Fruit fly (Drosophila melanogaster) whole organism, embryonic: ENCODE results near the gene CG13982.

Experiments used
- CG12155 ChIP-seq: fragments of 200-800 bp; sonication (Bioruptor generic); optimal IDR thresholded peaks from 3 replicates; lab custom pipeline; 2016; ENCODE audit warnings: missing biosample characterization, missing genetic modification characterization
- CG12659 ChIP-seq: fragments of 200-800 bp; sonication (Bioruptor generic); optimal IDR thresholded peaks from 3 replicates; lab custom pipeline; 2017; ENCODE audit warnings: mild to moderate bottlenecking, missing biosample characterization, missing genetic modification reagents, missing genetic modification characterization
- CG13287 ChIP-seq: fragments of 200-800 bp; sonication (Bioruptor generic); IDR thresholded peaks from 2 replicates; pipeline ENCODE4 v1.3.6; 2022; ENCODE audit warnings: missing biosample characterization, missing genetic modification characterization; ENCODE audit not compliant: partially characterized antibody
- CG13296 ChIP-seq: fragments of 200-800 bp; sonication (Bioruptor generic); optimal IDR thresholded peaks from 3 replicates; lab custom pipeline; 2018; ENCODE audit warnings: missing biosample characterization, mild to moderate bottlenecking, missing genetic modification characterization
- CG13894 ChIP-seq: fragments of 200-800 bp; sonication (Bioruptor generic); optimal IDR thresholded peaks from 3 replicates; lab custom pipeline; 2018; ENCODE audit warnings: missing biosample characterization, mild to moderate bottlenecking, missing genetic modification characterization, moderate library complexity
- CG15479 ChIP-seq: fragments of 200-800 bp; sonication (Bioruptor generic); optimal IDR thresholded peaks from 3 replicates; lab custom pipeline; 2019; ENCODE audit warnings: missing biosample characterization, mild to moderate bottlenecking, missing genetic modification characterization, moderate library complexity
- CG16815 ChIP-seq: fragments of 200-800 bp; sonication (Bioruptor generic); optimal IDR thresholded peaks from 3 replicates; lab custom pipeline; 2017; ENCODE audit warnings: missing biosample characterization, mild to moderate bottlenecking, missing genetic modification characterization
- CG18619 ChIP-seq: fragments of 200-800 bp; sonication (Bioruptor generic); optimal IDR thresholded peaks from 3 replicates; lab custom pipeline; 2017; ENCODE audit warnings: missing biosample characterization, mild to moderate bottlenecking, missing genetic modification characterization
- CG2202 ChIP-seq: fragments of 200-800 bp; sonication (Bioruptor generic); optimal IDR thresholded peaks from 2 replicates; lab custom pipeline; 2018; ENCODE audit warnings: missing biosample characterization, mild to moderate bottlenecking, missing genetic modification characterization
- CG2712 ChIP-seq: fragments of 200-800 bp; optimal IDR thresholded peaks from 3 replicates; lab custom pipeline; 2019; ENCODE audit warnings: missing biosample characterization, mild to moderate bottlenecking, missing genetic modification characterization, moderate library complexity
- CG30020 ChIP-seq: fragments of 200-800 bp; optimal IDR thresholded peaks from 2 replicates; lab custom pipeline; 2019; ENCODE audit warnings: missing biosample characterization, mild to moderate bottlenecking, missing genetic modification characterization, moderate library complexity
- CG30431 ChIP-seq: fragments of 200-800 bp; sonication (Bioruptor generic); optimal IDR thresholded peaks from 2 replicates; lab custom pipeline; 2017; ENCODE audit warnings: missing biosample characterization, missing genetic modification characterization
- CG3995 ChIP-seq: fragments of 200-800 bp; sonication (Bioruptor generic); optimal IDR thresholded peaks from 3 replicates; lab custom pipeline; 2016; ENCODE audit warnings: missing biosample characterization, missing genetic modification characterization
- CG43689 ChIP-seq: fragments of 200-800 bp; sonication (Bioruptor generic); IDR thresholded peaks from 2 replicates; pipeline ENCODE4 v1.3.6; 2022; ENCODE audit warnings: missing biosample characterization, missing genetic modification characterization
- CG5245 ChIP-seq: fragments of 200-800 bp; sonication (Bioruptor generic); optimal IDR thresholded peaks from 3 replicates; lab custom pipeline; 2016; ENCODE audit warnings: missing biosample characterization, missing genetic modification characterization
- CG6654 ChIP-seq: fragments of 200-800 bp; sonication (Bioruptor generic); optimal IDR thresholded peaks from 2 replicates; lab custom pipeline; 2017; ENCODE audit warnings: missing biosample characterization, mild to moderate bottlenecking, missing genetic modification characterization
- CG6683 ChIP-seq: fragments of 200-800 bp; sonication (Bioruptor generic); optimal IDR thresholded peaks from 2 replicates; lab custom pipeline; 2017; ENCODE audit warnings: missing biosample characterization, mild to moderate bottlenecking, missing genetic modification characterization, missing genetic modification reagents
- CG8089 ChIP-seq: fragments of 200-800 bp; sonication (Bioruptor generic); optimal IDR thresholded peaks from 3 replicates; lab custom pipeline; 2016; ENCODE audit warnings: missing biosample characterization, missing genetic modification characterization
- CG9437 ChIP-seq: fragments of 200-800 bp; sonication (Bioruptor generic); optimal IDR thresholded peaks from 2 replicates; lab custom pipeline; 2018; ENCODE audit warnings: missing biosample characterization, mild to moderate bottlenecking, missing genetic modification characterization
- Dek ChIP-seq: fragments of 200-800 bp; sonication (Bioruptor generic); optimal IDR thresholded peaks from 3 replicates; lab custom pipeline; 2019; ENCODE audit warnings: missing biosample characterization, mild to moderate bottlenecking, missing genetic modification characterization, moderate library complexity
- Dip2 ChIP-seq: fragments of 200-800 bp; sonication (Bioruptor generic); IDR thresholded peaks from 2 replicates; pipeline ENCODE4 v1.3.6; 2022; ENCODE audit warnings: missing biosample characterization, missing genetic modification characterization
- Doc2 ChIP-seq: fragments of 200-800 bp; sonication (Bioruptor generic); IDR thresholded peaks from 2 replicates; pipeline ENCODE4 v1.3.6; 2022; ENCODE audit warnings: missing biosample characterization, missing genetic modification characterization
- MBD-R2 ChIP-seq: fragments of 200-800 bp; sonication (Bioruptor generic); IDR thresholded peaks from 2 replicates; pipeline ENCODE4 v1.3.6; 2022; ENCODE audit warnings: missing biosample characterization, missing genetic modification characterization
- Med ChIP-seq: fragments of 200-800 bp; sonication (Bioruptor generic); peaks from one replicate; lab custom pipeline; 2016; ENCODE audit warnings: missing biosample characterization, missing genetic modification characterization, mild to moderate bottlenecking, inconsistent platforms, moderate library complexity
- Myb ChIP-seq: fragments of 200-800 bp; sonication (Bioruptor generic); optimal IDR thresholded peaks from 2 replicates; lab custom pipeline; 2016; ENCODE audit warnings: missing biosample characterization, missing genetic modification characterization
- NC2β ChIP-seq: fragments of 200-800 bp; sonication (Bioruptor generic); optimal IDR thresholded peaks from 2 replicates; lab custom pipeline; 2016; ENCODE audit warnings: missing biosample characterization, missing genetic modification characterization
- Scr ChIP-seq: fragments of 200-800 bp; sonication (Bioruptor generic); IDR thresholded peaks from 2 replicates; pipeline ENCODE4 v1.3.6; 2022; ENCODE audit warnings: missing biosample characterization, missing genetic modification characterization; ENCODE audit not compliant: partially characterized antibody
- Sox100B ChIP-seq: fragments of 200-800 bp; sonication (Bioruptor generic); optimal IDR thresholded peaks from 3 replicates; lab custom pipeline; 2018; ENCODE audit warnings: missing biosample characterization, mild to moderate bottlenecking, missing genetic modification characterization
- YL-1 ChIP-seq: fragments of 200-800 bp; sonication (Bioruptor generic); optimal IDR thresholded peaks from 3 replicates; lab custom pipeline; 2017; ENCODE audit warnings: missing biosample characterization, mild to moderate bottlenecking, missing genetic modification characterization
- ab ChIP-seq: fragments of 200-800 bp; sonication (Bioruptor generic); optimal IDR thresholded peaks from 2 replicates; lab custom pipeline; 2016; ENCODE audit warnings: missing biosample characterization, missing genetic modification characterization
- bbx ChIP-seq: fragments of 200-800 bp; sonication (Bioruptor generic); IDR thresholded peaks from 2 replicates; pipeline ENCODE4 v1.3.6; 2022; ENCODE audit warnings: missing biosample characterization, missing genetic modification characterization; ENCODE audit not compliant: partially characterized antibody
- chif ChIP-seq, 2 experiments: fragments of 200-800 bp; sonication (Bioruptor generic); optimal IDR thresholded peaks; 3 replicates each; lab custom pipeline; 2016; ENCODE audit warnings: missing biosample characterization in 2 of 2, missing genetic modification characterization in 2 of 2
- chm ChIP-seq: fragments of 200-800 bp; sonication (Bioruptor generic); IDR thresholded peaks from 2 replicates; pipeline ENCODE4 v1.3.6; 2022; ENCODE audit warnings: missing biosample characterization, missing genetic modification characterization
- chn ChIP-seq: fragments of 200-800 bp; sonication (Bioruptor generic); optimal IDR thresholded peaks from 2 replicates; lab custom pipeline; 2016; ENCODE audit warnings: missing biosample characterization, missing genetic modification characterization
- danr ChIP-seq: fragments of 200-800 bp; sonication (Bioruptor generic); IDR thresholded peaks from 2 replicates; pipeline ENCODE4 v1.3.6; 2022; ENCODE audit warnings: missing biosample characterization, missing genetic modification characterization
- dm ChIP-seq: fragments of 200-800 bp; sonication (Bioruptor generic); optimal IDR thresholded peaks from 3 replicates; lab custom pipeline; 2016; ENCODE audit warnings: missing biosample characterization, missing genetic modification characterization
- dmrt11E ChIP-seq: fragments of 200-800 bp; sonication (Bioruptor generic); optimal IDR thresholded peaks from 3 replicates; lab custom pipeline; 2018; ENCODE audit warnings: missing biosample characterization, mild to moderate bottlenecking, missing genetic modification characterization, moderate library complexity
- gsb ChIP-seq: fragments of 200-800 bp; sonication (Bioruptor generic); IDR thresholded peaks from 2 replicates; pipeline ENCODE4 v1.3.6; 2022; ENCODE audit warnings: missing biosample characterization, missing genetic modification characterization
- ind ChIP-seq: fragments of 200-800 bp; sonication (Bioruptor generic); optimal IDR thresholded peaks from 3 replicates; lab custom pipeline; 2016; ENCODE audit warnings: missing biosample characterization, missing genetic modification characterization
- lbe ChIP-seq: fragments of 200-800 bp; sonication (Bioruptor generic); optimal IDR thresholded peaks from 2 replicates; lab custom pipeline; 2016; ENCODE audit warnings: missing biosample characterization, mild to moderate bottlenecking, missing genetic modification characterization
- salm ChIP-seq: fragments of 200-800 bp; sonication (Bioruptor generic); optimal IDR thresholded peaks from 2 replicates; lab custom pipeline; 2018; ENCODE audit warnings: missing biosample characterization, mild to moderate bottlenecking, missing genetic modification characterization
- sima ChIP-seq: fragments of 200-800 bp; sonication (Bioruptor generic); optimal IDR thresholded peaks from 2 replicates; lab custom pipeline; 2016; ENCODE audit warnings: missing biosample characterization, missing genetic modification characterization
- slp2 ChIP-seq: fragments of 200-800 bp; sonication (Bioruptor generic); optimal IDR thresholded peaks from 2 replicates; lab custom pipeline; 2016; ENCODE audit warnings: missing biosample characterization, missing genetic modification characterization
- sna ChIP-seq: fragments of 200-800 bp; sonication (Bioruptor generic); IDR thresholded peaks from 2 replicates; pipeline ENCODE4 v1.3.6; 2022; ENCODE audit warnings: missing biosample characterization, missing genetic modification characterization; ENCODE audit not compliant: partially characterized antibody
- sqz ChIP-seq: fragments of 200-800 bp; sonication (Bioruptor generic); optimal IDR thresholded peaks from 3 replicates; lab custom pipeline; 2018; ENCODE audit warnings: missing biosample characterization, mild to moderate bottlenecking, missing genetic modification characterization
- tio ChIP-seq: fragments of 200-800 bp; sonication (Bioruptor generic); optimal IDR thresholded peaks from 2 replicates; lab custom pipeline; 2017; ENCODE audit warnings: missing biosample characterization, missing genetic modification characterization, inconsistent platforms
- tll ChIP-seq, 2 experiments: fragments of 200-800 bp in 1 of 2; fragments of >200 bp in 1 of 2; sonication (Bioruptor generic) in 1 of 2; optimal IDR thresholded peaks; 2 replicates each; lab custom pipeline; 2017 to 2019; ENCODE audit warnings: missing biosample characterization in 2 of 2, missing genetic modification characterization in 2 of 2, mild to moderate bottlenecking in 1 of 2, moderate library complexity in 1 of 2
- twi ChIP-seq: fragments of 200-800 bp; optimal IDR thresholded peaks from 2 replicates; lab custom pipeline; 2019; ENCODE audit warnings: missing biosample characterization, mild to moderate bottlenecking, missing genetic modification characterization, moderate library complexity
- unpg ChIP-seq: fragments of 200-800 bp; sonication (Bioruptor generic); optimal IDR thresholded peaks from 3 replicates; lab custom pipeline; 2018; ENCODE audit warnings: missing biosample characterization, mild to moderate bottlenecking, missing genetic modification characterization, moderate library complexity
- yki ChIP-seq: fragments of >200 bp; optimal IDR thresholded peaks from 3 replicates; lab custom pipeline; 2018

Gene CG13982

dm6 chr2L:6455955-6456599 is 44.0 kb downstream of the CG13982 start, which contains the start of gene frj (continued):
- TF ChIP-seq CG6654 (GFP tag; lab: Kevin White, UChicago) = peak; percentile 9
- TF ChIP-seq CG30431 (GFP tag; lab: Kevin White, UChicago) = peak; percentile 51
- peak; percentile 82 for TF ChIP-seq CG12659
- peak; percentile 55 for TF ChIP-seq chn (GFP tag; lab: Kevin White, UChicago)
- TF ChIP-seq lbe = peak; percentile 52
- TF ChIP-seq danr (GFP tag; lab: Robert Waterston, UW) = no peak
- peak; percentile 61 for TF ChIP-seq CG16815 (GFP tag; lab: Kevin White, UChicago)
- no peak for TF ChIP-seq Doc2 (GFP tag; lab: Robert Waterston, UW)
- no peak for TF ChIP-seq CG43689 (GFP tag; lab: Robert Waterston, UW)
- TF ChIP-seq CG2712 (tag; lab: Kevin White, UChicago) = peak; percentile 72
- TF ChIP-seq Sox100B (GFP tag; lab: Kevin White, UChicago) = no peak
- TF ChIP-seq ind (GFP tag; lab: Kevin White, UChicago) = peak; percentile 73
- peak; percentile 4 for TF ChIP-seq CG13296 (GFP tag; lab: Kevin White, UChicago)
- peak; percentile 93 for TF ChIP-seq Med
- TF ChIP-seq dm (GFP tag; lab: Kevin White, UChicago) = peak; percentile 65
- no peak for TF ChIP-seq yki (lab: Kevin White, UChicago)
- no peak for TF ChIP-seq CG15479
- TF ChIP-seq chm (GFP tag; lab: Robert Waterston, UW) = no peak
- TF ChIP-seq tio = no peak
- no peak for TF ChIP-seq sqz (GFP tag; lab: Kevin White, UChicago)
- TF ChIP-seq CG6683 (GFP tag; lab: Kevin White, UChicago) = no peak
- peak; percentile 45 for TF ChIP-seq CG12155 (GFP tag; lab: Kevin White, UChicago)
- peak; percentile 56 for TF ChIP-seq slp2 (GFP tag; lab: Kevin White, UChicago)
- peak; percentile 56 for TF ChIP-seq MBD-R2 (GFP tag; lab: Robert Waterston, UW)
- peak; percentile 22 for TF ChIP-seq CG9437 (GFP tag; lab: Kevin White, UChicago)
- TF ChIP-seq CG18619 (GFP tag; lab: Kevin White, UChicago) = peak; percentile 45
- peak; percentile 95 for TF ChIP-seq CG30020 (tag; lab: Kevin White, UChicago)
- peak; percentile 55 for TF ChIP-seq unpg (GFP tag; lab: Kevin White, UChicago)
- TF ChIP-seq CG5245 (GFP tag; lab: Kevin White, UChicago) = peak; percentile 42
- TF ChIP-seq CG8089 (GFP tag; lab: Kevin White, UChicago) = peak; percentile 70
- TF ChIP-seq sna = peak; percentile 68
- TF ChIP-seq dmrt11E (tag; lab: Kevin White, UChicago) = peak; percentile 46
- peak; percentile 69 for TF ChIP-seq Myb (GFP tag; lab: Kevin White, UChicago)
- peak; percentile 57 for TF ChIP-seq Dek
- TF ChIP-seq tll (GFP tag; optimal IDR thresholded peaks at IDR 0.05; lab: Kevin White, UChicago) = peak in 1 of 2 experiments; percentile 91
- TF ChIP-seq NC2β (GFP tag; lab: Kevin White, UChicago) = peak; percentile 54
- no peak for TF ChIP-seq sima (GFP tag; lab: Kevin White, UChicago)
- peak; percentile 36 for TF ChIP-seq salm (tag; lab: Kevin White, UChicago)
- peak; percentile 51 for TF ChIP-seq YL-1 (GFP tag; lab: Kevin White, UChicago)
- no peak for TF ChIP-seq CG2202 (tag; lab: Kevin White, UChicago)
- TF ChIP-seq twi (tag; lab: Kevin White, UChicago) = peak; percentile 40
- TF ChIP-seq CG13287 (GFP tag; lab: Robert Waterston, UW) = peak; percentile 67
- TF ChIP-seq Scr (GFP tag; lab: Robert Waterston, UW) = peak; percentile 71
- peak; percentile 63 to 65 for TF ChIP-seq chif (GFP tag; optimal IDR thresholded peaks at IDR 0.05; lab: Kevin White, UChicago)
- TF ChIP-seq Dip2 (GFP tag; lab: Robert Waterston, UW) = no peak
- TF ChIP-seq bbx (GFP tag; lab: Robert Waterston, UW) = peak; percentile 61
- peak; percentile 33 for TF ChIP-seq ab (GFP tag; lab: Kevin White, UChicago)
- peak; percentile 59 for TF ChIP-seq CG3995 (GFP tag; lab: Kevin White, UChicago)
- TF ChIP-seq gsb (GFP tag; lab: Robert Waterston, UW) = no peak
- TF ChIP-seq CG13894 = peak; percentile 51
